Fruit fly (Drosophila melanogaster) whole organism, embryonic: Measurements from ENCODE around the gene Targ2.

Source experiments
- Atf6 ChIP-seq: fragments of 200-800 bp; sonication (Bioruptor generic); IDR thresholded peaks from 2 replicates; pipeline ENCODE4 v1.3.6; 2022; ENCODE audit warnings: missing biosample characterization, missing genetic modification characterization
- Bdp1 ChIP-seq: fragments of 200-800 bp; sonication (Bioruptor generic); optimal IDR thresholded peaks from 3 replicates; lab custom pipeline; 2016; ENCODE audit warnings: missing biosample characterization, missing genetic modification characterization
- CG10543 ChIP-seq: fragments of 200-800 bp; sonication (Bioruptor generic); optimal IDR thresholded peaks from 3 replicates; lab custom pipeline; 2017; ENCODE audit warnings: missing biosample characterization, mild to moderate bottlenecking, missing genetic modification characterization, moderate library complexity
- CG12942 ChIP-seq: fragments of 200-800 bp; sonication (Bioruptor generic); optimal IDR thresholded peaks from 3 replicates; lab custom pipeline; 2016; ENCODE audit warnings: missing biosample characterization, missing genetic modification characterization
- CG15073 ChIP-seq: fragments of 200-800 bp; sonication (Bioruptor generic); optimal IDR thresholded peaks from 2 replicates; lab custom pipeline; 2016; ENCODE audit warnings: missing biosample characterization, missing genetic modification characterization
- CG1603 ChIP-seq: fragments of 200-800 bp; sonication (Bioruptor generic); optimal IDR thresholded peaks from 2 replicates; lab custom pipeline; 2019; ENCODE audit warnings: missing biosample characterization, mild to moderate bottlenecking, missing genetic modification characterization, moderate library complexity
- CG17802 ChIP-seq: fragments of 200-800 bp; sonication (Bioruptor generic); optimal IDR thresholded peaks from 2 replicates; lab custom pipeline; 2018; ENCODE audit warnings: missing biosample characterization, mild to moderate bottlenecking, missing genetic modification characterization, moderate library complexity
- CG1792 ChIP-seq: fragments of 200-800 bp; sonication (Bioruptor generic); optimal IDR thresholded peaks from 2 replicates; lab custom pipeline; 2016; ENCODE audit warnings: missing biosample characterization, missing genetic modification characterization
- CG18599 ChIP-seq: fragments of 200-800 bp; sonication (Bioruptor generic); optimal IDR thresholded peaks from 3 replicates; lab custom pipeline; 2017; ENCODE audit warnings: missing biosample characterization, missing genetic modification characterization, mild to moderate bottlenecking, moderate library complexity, missing genetic modification reagents
- CG2120 ChIP-seq: fragments of 200-800 bp; sonication (Bioruptor generic); optimal IDR thresholded peaks from 3 replicates; lab custom pipeline; 2016; ENCODE audit warnings: missing biosample characterization, missing genetic modification characterization
- CG3281 ChIP-seq: fragments of 200-800 bp; sonication (Bioruptor generic); optimal IDR thresholded peaks from 3 replicates; lab custom pipeline; 2017; ENCODE audit warnings: missing biosample characterization, mild to moderate bottlenecking, missing genetic modification characterization
- CG33557 ChIP-seq: fragments of 200-800 bp; sonication (Bioruptor generic); optimal IDR thresholded peaks from 2 replicates; lab custom pipeline; 2019; ENCODE audit warnings: missing biosample characterization, mild to moderate bottlenecking, missing genetic modification characterization, moderate library complexity
- CG3995 ChIP-seq: fragments of 200-800 bp; sonication (Bioruptor generic); optimal IDR thresholded peaks from 3 replicates; lab custom pipeline; 2016; ENCODE audit warnings: missing biosample characterization, missing genetic modification characterization
- CG4820 ChIP-seq: fragments of 200-800 bp; sonication (Bioruptor generic); optimal IDR thresholded peaks from 3 replicates; lab custom pipeline; 2016; ENCODE audit warnings: missing biosample characterization, missing genetic modification characterization
- CG6175 ChIP-seq: fragments of 200-800 bp; sonication (Bioruptor generic); IDR thresholded peaks from 3 replicates; pipeline ENCODE4 v1.3.6; 2022; ENCODE audit warnings: missing biosample characterization, missing genetic modification characterization
- CG6765 ChIP-seq: fragments of 200-800 bp; sonication (Bioruptor generic); optimal IDR thresholded peaks from 3 replicates; lab custom pipeline; 2017; ENCODE audit warnings: missing biosample characterization, mild to moderate bottlenecking, missing genetic modification characterization
- CG8290 ChIP-seq, 3 experiments: fragments of 200-800 bp; sonication (Bioruptor generic); optimal IDR thresholded peaks; 2 replicates each; lab custom pipeline; 2016 to 2019; ENCODE audit warnings: missing biosample characterization in 3 of 3, missing genetic modification characterization in 3 of 3, mild to moderate bottlenecking in 2 of 3, moderate library complexity in 1 of 3
- CG8478 ChIP-seq: fragments of >200 bp; optimal IDR thresholded peaks from 2 replicates; lab custom pipeline; 2018
- CoRest ChIP-seq: fragments of 200-800 bp; sonication (Bioruptor generic); optimal IDR thresholded peaks from 3 replicates; lab custom pipeline; 2018; ENCODE audit warnings: missing biosample characterization, mild to moderate bottlenecking, missing genetic modification characterization, moderate library complexity
- D19B ChIP-seq: fragments of 200-800 bp; sonication (Bioruptor generic); optimal IDR thresholded peaks from 2 replicates; lab custom pipeline; 2017; ENCODE audit warnings: missing biosample characterization, mild to moderate bottlenecking, missing genetic modification characterization
- Dip2 ChIP-seq: fragments of 200-800 bp; sonication (Bioruptor generic); IDR thresholded peaks from 2 replicates; pipeline ENCODE4 v1.3.6; 2022; ENCODE audit warnings: missing biosample characterization, missing genetic modification characterization
- Dp ChIP-seq: fragments of 200-800 bp; sonication (Bioruptor generic); optimal IDR thresholded peaks from 2 replicates; lab custom pipeline; 2018; ENCODE audit warnings: missing biosample characterization, mild to moderate bottlenecking, missing genetic modification characterization, moderate library complexity
- Fer1 ChIP-seq: fragments of 200-800 bp; sonication (Bioruptor generic); optimal IDR thresholded peaks from 2 replicates; lab custom pipeline; 2017; ENCODE audit warnings: missing biosample characterization, mild to moderate bottlenecking, missing genetic modification characterization
- Gug ChIP-seq: fragments of 200-800 bp; sonication (Bioruptor generic); IDR thresholded peaks from 4 replicates; pipeline ENCODE4 v1.3.6; 2022; ENCODE audit warnings: missing biosample characterization, missing genetic modification characterization
- H2.0 ChIP-seq: fragments of 200-800 bp; sonication (Bioruptor generic); IDR thresholded peaks from 2 replicates; pipeline ENCODE4 v1.3.6; 2022; ENCODE audit warnings: missing biosample characterization, missing genetic modification characterization
- HLH54F ChIP-seq: fragments of 200-800 bp; sonication (Bioruptor generic); optimal IDR thresholded peaks from 3 replicates; lab custom pipeline; 2016; ENCODE audit warnings: missing biosample characterization, missing genetic modification characterization
- Hmr ChIP-seq: fragments of 200-800 bp; sonication (Bioruptor generic); optimal IDR thresholded peaks from 3 replicates; lab custom pipeline; 2017; ENCODE audit warnings: mild to moderate bottlenecking, missing biosample characterization, missing genetic modification reagents, missing genetic modification characterization
- Jarid2 ChIP-seq: fragments of 200-800 bp; sonication (Bioruptor generic); optimal IDR thresholded peaks from 3 replicates; lab custom pipeline; 2017; ENCODE audit warnings: mild to moderate bottlenecking, missing biosample characterization, missing genetic modification reagents, missing genetic modification characterization
- NC2β ChIP-seq: fragments of 200-800 bp; sonication (Bioruptor generic); optimal IDR thresholded peaks from 2 replicates; lab custom pipeline; 2016; ENCODE audit warnings: missing biosample characterization, missing genetic modification characterization
- Oli ChIP-seq: fragments of 200-800 bp; sonication (Bioruptor generic); optimal IDR thresholded peaks from 2 replicates; lab custom pipeline; 2018; ENCODE audit warnings: missing biosample characterization, mild to moderate bottlenecking, missing genetic modification characterization, moderate library complexity
- PHDP ChIP-seq: fragments of 200-800 bp; sonication (Bioruptor generic); optimal IDR thresholded peaks from 3 replicates; lab custom pipeline; 2018; ENCODE audit warnings: missing biosample characterization, mild to moderate bottlenecking, missing genetic modification characterization, moderate library complexity
- Ravus ChIP-seq: fragments of 200-800 bp; sonication (Bioruptor generic); IDR thresholded peaks from 2 replicates; pipeline ENCODE4 v1.3.6; 2022; ENCODE audit warnings: missing biosample characterization, missing genetic modification characterization
- Sry-δ ChIP-seq: fragments of 200-800 bp; sonication (Bioruptor generic); optimal IDR thresholded peaks from 2 replicates; lab custom pipeline; 2016; ENCODE audit warnings: missing biosample characterization, missing genetic modification characterization
- ac ChIP-seq: fragments of 200-800 bp; sonication (Bioruptor generic); optimal IDR thresholded peaks from 3 replicates; lab custom pipeline; 2017; ENCODE audit warnings: missing biosample characterization, mild to moderate bottlenecking, missing genetic modification characterization
- al ChIP-seq: fragments of 200-800 bp; sonication (Bioruptor generic); IDR thresholded peaks from 2 replicates; pipeline ENCODE4 v1.3.6; 2022; ENCODE audit warnings: missing biosample characterization, missing genetic modification characterization
- az2 ChIP-seq: fragments of 200-800 bp; sonication (Bioruptor generic); optimal IDR thresholded peaks from 3 replicates; lab custom pipeline; 2016; ENCODE audit warnings: missing biosample characterization, missing genetic modification characterization
- br ChIP-seq: fragments of >200 bp; optimal IDR thresholded peaks from 2 replicates; lab custom pipeline; 2017
- bsh ChIP-seq, 2 experiments: fragments of 200-800 bp; sonication (Bioruptor generic); optimal IDR thresholded peaks; 2 replicates each; lab custom pipeline; 2017 to 2018; ENCODE audit warnings: mild to moderate bottlenecking in 2 of 2, missing biosample characterization in 2 of 2, missing genetic modification characterization in 2 of 2, moderate library complexity in 1 of 2
- btn ChIP-seq: fragments of 200-800 bp; sonication (Bioruptor generic); optimal IDR thresholded peaks from 2 replicates; lab custom pipeline; 2016; ENCODE audit warnings: missing biosample characterization, missing genetic modification characterization
- crp ChIP-seq, 2 experiments: fragments of 200-800 bp; sonication (Bioruptor generic); optimal IDR thresholded peaks; 2 replicates in 1 of 2; 3 replicates in 1 of 2; lab custom pipeline; 2017; ENCODE audit warnings: missing biosample characterization in 2 of 2, missing genetic modification characterization in 2 of 2, mild to moderate bottlenecking in 1 of 2, moderate library complexity in 1 of 2
- dm ChIP-seq: fragments of 200-800 bp; sonication (Bioruptor generic); optimal IDR thresholded peaks from 3 replicates; lab custom pipeline; 2016; ENCODE audit warnings: missing biosample characterization, missing genetic modification characterization
- esg ChIP-seq: fragments of 200-800 bp; sonication (Bioruptor generic); conservative IDR thresholded peaks from 2 replicates; pipeline ENCODE4 v1.3.6; 2022; ENCODE audit warnings: missing biosample characterization, missing genetic modification characterization
- jing ChIP-seq: fragments of 200-800 bp; sonication (Bioruptor generic); optimal IDR thresholded peaks from 2 replicates; lab custom pipeline; 2018; ENCODE audit warnings: missing biosample characterization, mild to moderate bottlenecking, missing genetic modification characterization
- kah ChIP-seq: fragments of 200-800 bp; sonication (Bioruptor generic); optimal IDR thresholded peaks from 2 replicates; lab custom pipeline; 2018; ENCODE audit warnings: missing biosample characterization, mild to moderate bottlenecking, missing genetic modification characterization
- lilli ChIP-seq: fragments of 200-800 bp; sonication (Bioruptor generic); optimal IDR thresholded peaks from 3 replicates; lab custom pipeline; 2016; ENCODE audit warnings: missing biosample characterization, missing genetic modification characterization
- org-1 ChIP-seq: fragments of 200-800 bp; sonication (Bioruptor generic); optimal IDR thresholded peaks from 2 replicates; lab custom pipeline; 2017; ENCODE audit warnings: missing biosample characterization, missing genetic modification characterization
- row ChIP-seq: fragments of 200-800 bp; sonication (Bioruptor generic); IDR thresholded peaks from 3 replicates; pipeline ENCODE4 v1.3.6; 2022; ENCODE audit warnings: missing biosample characterization, missing genetic modification characterization
- sens ChIP-seq: fragments of 200-800 bp; sonication (Bioruptor generic); peaks from one replicate; lab custom pipeline; 2016; ENCODE audit warnings: missing biosample characterization, missing genetic modification characterization
- trh ChIP-seq: fragments of 200-800 bp; sonication (Bioruptor generic); optimal IDR thresholded peaks from 2 replicates; lab custom pipeline; 2016; ENCODE audit warnings: missing biosample characterization, missing genetic modification characterization
- unpg ChIP-seq: fragments of 200-800 bp; sonication (Bioruptor generic); optimal IDR thresholded peaks from 3 replicates; lab custom pipeline; 2018; ENCODE audit warnings: missing biosample characterization, mild to moderate bottlenecking, missing genetic modification characterization, moderate library complexity
- z ChIP-seq: fragments of 200-800 bp; sonication (Bioruptor generic); IDR thresholded peaks from 3 replicates; pipeline ENCODE4 v1.3.6; 2022; ENCODE audit warnings: missing biosample characterization, missing genetic modification characterization

Targ2 gene

dm6 chr3L:21241447-21241983, 38.5 kb upstream of the Targ2 start (continued):
- TF ChIP-seq Gug (GFP tag; lab: Robert Waterston, UW) (0 out of 4 replicates have a peak, but pooled peaks have one; percentile 1), Oli (tag; lab: Kevin White, UChicago) (no peak), dm (GFP tag; lab: Kevin White, UChicago) (no peak), PHDP (tag; lab: Kevin White, UChicago) (peak; percentile 25), CG17802 (no peak), CoRest (tag; lab: Kevin White, UChicago) (peak; percentile 11), CG33557 (GFP tag; lab: Kevin White, UChicago) (no peak), crp (GFP tag; optimal IDR thresholded peaks at IDR 0.05; lab: Kevin White, UChicago) (no peak), lilli (GFP tag; lab: Kevin White, UChicago) (peak; percentile 11), Dp (no peak), br (lab: Kevin White, UChicago) (no peak), Bdp1 (GFP tag; lab: Kevin White, UChicago) (no peak), jing (GFP tag; lab: Kevin White, UChicago) (peak; percentile 10), unpg (GFP tag; lab: Kevin White, UChicago) (peak; percentile 9), btn (no peak), CG10543 (GFP tag; lab: Kevin White, UChicago) (no peak), kah (no peak), Dip2 (GFP tag; lab: Robert Waterston, UW) (no peak), al (GFP tag; lab: Robert Waterston, UW) (peak; percentile 37; the same call in 1 of the 2 replicates), CG1603 (tag; lab: Kevin White, UChicago) (no peak), CG18599 (GFP tag; lab: Kevin White, UChicago) (peak; percentile 28), Sry-δ (GFP tag; lab: Kevin White, UChicago) (no peak), Atf6 (GFP tag; lab: Robert Waterston, UW) (no peak), Jarid2 (peak; percentile 7), NC2β (GFP tag; lab: Kevin White, UChicago) (no peak), H2.0 (no peak), org-1 (GFP tag; lab: Kevin White, UChicago) (peak; percentile 16), Fer1 (peak; percentile 25), az2 (GFP tag; lab: Kevin White, UChicago) (no peak), esg (GFP tag; lab: Robert Waterston, UW) (peak; percentile 30; the same call in 1 of the 2 replicates), CG12942 (no peak), CG3995 (GFP tag; lab: Kevin White, UChicago) (no peak), CG8478 (lab: Kevin White, UChicago) (no peak), CG15073 (no peak), Hmr (GFP tag; lab: Kevin White, UChicago) (peak; percentile 13), trh (GFP tag; lab: Kevin White, UChicago) (no peak), HLH54F (GFP tag; lab: Kevin White, UChicago) (no peak), CG6175 (GFP tag; lab: Robert Waterston, UW) (no peak), row (GFP tag; lab: Robert Waterston, UW) (peak; percentile 42; the same call in 2 of the 3 replicates), CG4820 (no peak), D19B (GFP tag; lab: Kevin White, UChicago) (peak; percentile 48), bsh (GFP tag; optimal IDR thresholded peaks at IDR 0.05; lab: Kevin White, UChicago) (no peak), z (GFP tag; lab: Robert Waterston, UW) (no peak), Ravus (GFP tag; lab: Robert Waterston, UW) (no peak), CG2120 (GFP tag; lab: Kevin White, UChicago) (peak; percentile 20), CG6765 (GFP tag; lab: Kevin White, UChicago) (no peak), CG1792 (GFP tag; lab: Kevin White, UChicago) (no peak), ac (GFP tag; lab: Kevin White, UChicago) (no peak), sens (GFP tag; lab: Kevin White, UChicago) (no peak), CG3281 (GFP tag; lab: Kevin White, UChicago) (peak; percentile 17), CG8290 (GFP tag; optimal IDR thresholded peaks at IDR 0.05; lab: Kevin White, UChicago) (no peak), CG8290 (tag; optimal IDR thresholded peaks at IDR 0.05; lab: Kevin White, UChicago) (peak in 1 of 2 experiments; percentile 22)
